Fruit fly (Drosophila melanogaster) whole organism, prepupa: ENCODE data around the gene CG10702.

Experiments
- CG11294 ChIP-seq: fragments of 200-800 bp; sonication (Bioruptor generic); IDR thresholded peaks from 2 replicates; pipeline ENCODE4 v1.3.6; 2022; ENCODE audit warnings: missing biosample characterization, missing genetic modification characterization
- CG15336 ChIP-seq: fragments of 200-800 bp; sonication (Bioruptor generic); IDR thresholded peaks from 2 replicates; pipeline ENCODE4 v1.3.6; 2022; ENCODE audit warnings: missing biosample characterization, missing genetic modification characterization
- CG16779 ChIP-seq: fragments of 200-800 bp; sonication (Bioruptor generic); optimal IDR thresholded peaks from 3 replicates; lab custom pipeline; 2017; ENCODE audit warnings: missing biosample characterization, mild to moderate bottlenecking, missing genetic modification characterization
- CG34406 ChIP-seq: fragments of 200-800 bp; sonication (Bioruptor generic); optimal IDR thresholded peaks from 3 replicates; lab custom pipeline; 2016; ENCODE audit warnings: missing biosample characterization, missing genetic modification characterization
- Eip75B ChIP-seq: fragments of 200-800 bp; sonication (Bioruptor generic); optimal IDR thresholded peaks from 3 replicates; lab custom pipeline; 2016; ENCODE audit warnings: missing biosample characterization, missing genetic modification characterization
- Ets21C ChIP-seq: fragments of 200-800 bp; sonication (Bioruptor generic); optimal IDR thresholded peaks from 3 replicates; lab custom pipeline; 2016; ENCODE audit warnings: missing biosample characterization, missing genetic modification characterization
- Hr39 ChIP-seq: fragments of 200-800 bp; sonication (Bioruptor generic); optimal IDR thresholded peaks from 2 replicates; lab custom pipeline; 2016; ENCODE audit warnings: missing biosample characterization, missing genetic modification characterization
- Met ChIP-seq: fragments of 200-800 bp; sonication (Bioruptor generic); optimal IDR thresholded peaks from 3 replicates; lab custom pipeline; 2016; ENCODE audit warnings: missing biosample characterization, missing genetic modification characterization
- OdsH ChIP-seq: fragments of 200-800 bp; sonication (Bioruptor generic); optimal IDR thresholded peaks from 3 replicates; lab custom pipeline; 2016; ENCODE audit warnings: missing biosample characterization, missing genetic modification characterization
- Smox ChIP-seq: fragments of 200-800 bp; sonication (Bioruptor generic); optimal IDR thresholded peaks from 3 replicates; lab custom pipeline; 2016; ENCODE audit warnings: missing biosample characterization, missing genetic modification characterization
- Sox102F ChIP-seq: fragments of 200-800 bp; sonication (Bioruptor generic); optimal IDR thresholded peaks from 2 replicates; lab custom pipeline; 2016; ENCODE audit warnings: missing biosample characterization, mild to moderate bottlenecking, missing genetic modification characterization
- cyc ChIP-seq: fragments of 200-800 bp; sonication (Bioruptor generic); optimal IDR thresholded peaks from 3 replicates; lab custom pipeline; 2016; ENCODE audit warnings: missing biosample characterization, missing genetic modification characterization

dm6 chr2L:19045111-19045560, 24.5 kb downstream of the CG10702 start, which contains the start of the genes Ttc19 and Acn:
- TF ChIP-seq cyc (GFP tag; lab: Kevin White, UChicago) = peak; percentile 82
- TF ChIP-seq Sox102F = no peak
- peak; percentile 84 for TF ChIP-seq Met
- peak; percentile 88 for TF ChIP-seq OdsH (GFP tag; lab: Kevin White, UChicago)
- TF ChIP-seq CG15336 (GFP tag; lab: Robert Waterston, UW) = peak; percentile 51; the same call in 1 of the 2 replicates
- TF ChIP-seq CG11294 = no peak
- peak; percentile 80 for TF ChIP-seq CG34406
- peak; percentile 86 for TF ChIP-seq Eip75B (GFP tag; lab: Kevin White, UChicago)
- TF ChIP-seq Hr39 (GFP tag; lab: Kevin White, UChicago) = peak; percentile 89
- peak; percentile 86 for TF ChIP-seq Smox (GFP tag; lab: Kevin White, UChicago)
- no peak for TF ChIP-seq CG16779 (tag; lab: Kevin White, UChicago)
- peak; percentile 80 for TF ChIP-seq Ets21C (GFP tag; lab: Kevin White, UChicago)
